Worm (Caenorhabditis elegans): ENCODE results near the gene npax-2.

DNA sequence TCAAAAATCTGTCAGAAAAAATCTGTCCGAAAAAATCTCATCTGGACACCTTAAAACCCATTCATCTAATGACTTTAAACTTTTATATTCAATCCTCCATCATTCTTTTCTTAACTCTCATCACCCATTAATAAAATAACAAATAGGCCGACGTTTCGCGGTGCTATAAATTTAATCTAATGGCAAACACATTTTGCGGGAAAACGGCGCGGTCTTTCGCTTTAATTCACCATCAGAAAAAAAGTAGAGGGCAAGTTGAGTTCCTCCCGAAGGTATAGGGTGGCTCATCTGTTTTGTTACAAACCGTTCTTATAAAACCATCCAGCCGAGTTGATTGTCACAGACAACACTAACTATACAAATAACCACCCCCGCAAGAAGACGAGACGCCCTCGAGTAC, 40.8 kb upstream of the npax-2 start:
- TF ChIP-seq zip-2 (tag; optimal IDR thresholded peaks at IDR 0.05), result no peak
- TF ChIP-seq snpc-4 (tag; optimal IDR thresholded peaks at IDR 0.05), result no peak
- TF ChIP-seq nhr-237 (tag; optimal IDR thresholded peaks at IDR 0.05), result no peak
- no peak for TF ChIP-seq pha-4 (GFP tag; IDR thresholded peaks at IDR 0.05)
- TF ChIP-seq pha-4 (tag; optimal IDR thresholded peaks at IDR 0.05), result no peak
- TF ChIP-seq fos-1 (tag; optimal IDR thresholded peaks at IDR 0.05), result no peak
- TF ChIP-seq ces-1 (GFP tag; optimal IDR thresholded peaks at IDR 0.05), result no peak
- no peak for TF ChIP-seq nhr-41 (GFP tag; IDR thresholded peaks at IDR 0.05)
- TF ChIP-seq nhr-11 (tag; optimal IDR thresholded peaks at IDR 0.05), result no peak

All from whole organism, L4 larva.